Worm (Caenorhabditis elegans): ENCODE results near the gene M01H9.10.

Gene M01H9.10

ce11 chrIV:4505078-4505477, 25.2 kb upstream of the M01H9.10 start:
- TF ChIP-seq pbrm-1 (GFP tag; IDR thresholded peaks at IDR 0.05) (no peak), nhr-90 (tag; optimal IDR thresholded peaks at IDR 0.05) (no peak), Y67H2A.10 (GFP tag; conservative IDR thresholded peaks at IDR 0.05) (no peak), sdz-38 (tag; optimal IDR thresholded peaks at IDR 0.05) (no peak), lin-40 (tag; optimal IDR thresholded peaks at IDR 0.05) (no peak), dox-1 (GFP tag; IDR thresholded peaks at IDR 0.05) (no peak), rec-8 (tag; optimal IDR thresholded peaks at IDR 0.05) (no peak), bed-1 (GFP tag; IDR thresholded peaks at IDR 0.05) (no peak), repo-1 (tag; optimal IDR thresholded peaks at IDR 0.05) (no peak), K11D2.4 (GFP tag; IDR thresholded peaks at IDR 0.05) (no peak)

ce11 chrIV:4490148-4490652, 10.3 kb upstream of the M01H9.10 start, which contains the start of gene ZK180.7:
TSS of gene ZK180.7 (plus strand) at chrIV:4490542.
- peak; percentile 76 for TF ChIP-seq zfh-2 (GFP tag; conservative IDR thresholded peaks at IDR 0.05)
- no peak for TF ChIP-seq madf-3 (GFP tag; IDR thresholded peaks at IDR 0.05)
- no peak for TF ChIP-seq sdz-38 (tag; optimal IDR thresholded peaks at IDR 0.05)
- TF ChIP-seq lag-1 (GFP tag; IDR thresholded peaks at IDR 0.05): no peak
- no peak for TF ChIP-seq chd-7 (tag; optimal IDR thresholded peaks at IDR 0.05)
- peak; percentile 21; the same call in 1 of the 2 replicates for TF ChIP-seq egrh-3 (GFP tag; IDR thresholded peaks at IDR 0.05)

ce11 chrIV:4486738-4487137, 6.8 kb upstream of the M01H9.10 start, which contains the start of gene trx-3:
TSS of gene trx-3 (plus strand) at chrIV:4487028.
- TF ChIP-seq Y53F4B.3 (GFP tag; IDR thresholded peaks at IDR 0.05): no peak
- peak; percentile 53 for TF ChIP-seq nhr-80 (tag; optimal IDR thresholded peaks at IDR 0.05)

- TF ChIP-seq nhr-80 (tag; optimal IDR thresholded peaks at IDR 0.05) (peak; percentile 57), ceh-27 (GFP tag; optimal IDR thresholded peaks at IDR 0.05) (no peak), B0261.1 (tag; optimal IDR thresholded peaks at IDR 0.05) (no peak), hlh-12 (tag; optimal IDR thresholded peaks at IDR 0.05) (no peak), efl-1 (GFP tag; optimal IDR thresholded peaks at IDR 0.05) (no peak), Y79H2A.3 (GFP tag; conservative IDR thresholded peaks at IDR 0.05) (no peak)
These were observed 4.6 kb upstream of the M01H9.10 start for ce11 chrIV:4484555-4484954.

- TF ChIP-seq nhr-80 (tag; optimal IDR thresholded peaks at IDR 0.05): peak; percentile 83
- no peak for TF ChIP-seq rcor-1 (GFP tag; IDR thresholded peaks at IDR 0.05)
These were observed 2.6 kb upstream of the M01H9.10 start, which contains the start of gene M01H9.4 for ce11 chrIV:4482531-4482930. TSS of gene M01H9.4 (minus strand) at chrIV:4482909.

- peak; percentile 10 for TF ChIP-seq nhr-80 (tag; optimal IDR thresholded peaks at IDR 0.05)
- no peak for TF ChIP-seq hsf-1 (GFP tag; IDR thresholded peaks at IDR 0.05)
These were observed 1.4 kb upstream of the M01H9.10 start for ce11 chrIV:4481298-4481697.

- TF ChIP-seq F22D6.2 (tag; optimal IDR thresholded peaks at IDR 0.05) (peak; percentile 7), ztf-22 (GFP tag; optimal IDR thresholded peaks at IDR 0.05) (no peak), ama-1 (optimal IDR thresholded peaks at IDR 0.05) (no peak), ama-1 (GFP tag; optimal IDR thresholded peaks at IDR 0.05) (no peak), nhr-80 (tag; optimal IDR thresholded peaks at IDR 0.05) (peak; percentile 6)
These were observed 1.3 kb downstream of the M01H9.10 start for ce11 chrIV:4478612-4479011.
